Worm (Caenorhabditis elegans) whole organism, L1 larva: Measurements from ENCODE around the gene Y37D8A.16.

Experiments used
- C04F5.9 ChIP-seq: sonication (generic microtip); optimal IDR thresholded peaks from 2 replicates; lab custom pipeline; 2016; ENCODE audit warnings: missing genetic modification characterization, missing compliant biosample characterization
- C16A3.4 ChIP-seq: fragments of 150-350 bp; optimal IDR thresholded peaks from 2 replicates; lab custom pipeline; 2014; ENCODE audit warnings: missing biosample characterization, missing genetic modification characterization
- alr-1 ChIP-seq: fragments of 200-800 bp; sonication (Bioruptor generic); optimal IDR thresholded peaks from 2 replicates; lab custom pipeline; 2018; ENCODE audit warnings: borderline replicate concordance, mild to moderate bottlenecking, missing genetic modification characterization, missing compliant biosample characterization
- ceh-63 ChIP-seq: fragments of 200-800 bp; sonication (Bioruptor generic); optimal IDR thresholded peaks from 2 replicates; lab custom pipeline; 2018; ENCODE audit warnings: mild to moderate bottlenecking, missing genetic modification characterization, missing compliant biosample characterization
- ceh-82 ChIP-seq, 3 experiments: fragments of 150-350 bp in 1 of 3; sonication (generic microtip) in 2 of 3; optimal IDR thresholded peaks; 2 replicates each; lab custom pipeline; 2014 to 2017; ENCODE audit warnings: missing biosample characterization in 3 of 3, missing genetic modification characterization in 3 of 3
- ceh-88 ChIP-seq: fragments of 200-800 bp; sonication (Bioruptor generic); IDR thresholded peaks from 2 replicates; pipeline ENCODE4 v1.3.6; 2022; ENCODE audit warnings: missing genetic modification characterization, missing compliant biosample characterization
- ces-1 ChIP-seq: fragments of 150-350 bp; optimal IDR thresholded peaks from 2 replicates; lab custom pipeline; 2014; ENCODE audit warnings: missing biosample characterization, missing genetic modification reagents, missing genetic modification characterization
- egl-13 ChIP-seq: sonication (generic microtip); optimal IDR thresholded peaks from 2 replicates; lab custom pipeline; 2016; ENCODE audit warnings: missing genotype, missing genetic modification reagents, missing genetic modification characterization, missing compliant biosample characterization
- egl-27 ChIP-seq, 2 experiments: fragments of 150-350 bp in 1 of 2; sonication (generic microtip); optimal IDR thresholded peaks; 3 replicates each; lab custom pipeline; 2017 to 2018; ENCODE audit warnings: missing biosample characterization in 2 of 2, missing genetic modification characterization in 2 of 2, missing genetic modification reagents in 2 of 2
- elt-3 ChIP-seq, 6 experiments: fragments of 150-350 bp in 1 of 6; sonication (generic microtip); optimal IDR thresholded peaks; 2 replicates each; lab custom pipeline; 2017 to 2018; ENCODE audit warnings: missing biosample characterization in 6 of 6, missing genetic modification characterization in 6 of 6, inconsistent platforms in 1 of 6
- ets-5 ChIP-seq: fragments of 200-800 bp; sonication (Bioruptor generic); IDR thresholded peaks from 2 replicates; pipeline ENCODE4 v1.3.6; 2022; ENCODE audit warnings: missing genetic modification characterization, missing compliant biosample characterization
- fkh-10 ChIP-seq: sonication (generic microtip); optimal IDR thresholded peaks from 2 replicates; lab custom pipeline; 2017; ENCODE audit warnings: missing biosample characterization, missing genetic modification reagents, missing genetic modification characterization
- fkh-4 ChIP-seq: sonication (generic microtip); optimal IDR thresholded peaks from 2 replicates; lab custom pipeline; 2016; ENCODE audit warnings: missing compliant biosample characterization, missing genetic modification characterization, borderline replicate concordance
- fkh-8 ChIP-seq: sonication (generic microtip); optimal IDR thresholded peaks from 2 replicates; lab custom pipeline; 2016; ENCODE audit warnings: mild to moderate bottlenecking, missing genetic modification characterization, missing compliant biosample characterization
- grh-1 ChIP-seq: fragments of 200-800 bp; sonication (Bioruptor generic); IDR thresholded peaks from 2 replicates; pipeline ENCODE4 v1.3.6; 2022; ENCODE audit warnings: missing genetic modification reagents, missing genetic modification characterization, missing compliant biosample characterization
- hpl-2 ChIP-seq: fragments of 150-350 bp; optimal IDR thresholded peaks from 2 replicates; lab custom pipeline; 2014; ENCODE audit warnings: missing biosample characterization, missing genetic modification reagents, missing genetic modification characterization
- jun-1 ChIP-seq: fragments of 150-350 bp; optimal IDR thresholded peaks from 2 replicates; lab custom pipeline; 2014; ENCODE audit warnings: missing biosample characterization, missing genetic modification reagents, missing genetic modification characterization
- lin-15B ChIP-seq: fragments of 150-350 bp; sonication (generic microtip); optimal IDR thresholded peaks from 3 replicates; lab custom pipeline; 2014; ENCODE audit warnings: missing biosample characterization, missing genetic modification characterization
- lir-3 ChIP-seq: sonication (generic microtip); optimal IDR thresholded peaks from 2 replicates; lab custom pipeline; 2016; ENCODE audit warnings: mild to moderate bottlenecking, missing genetic modification characterization, moderate library complexity, missing compliant biosample characterization; ENCODE audit not compliant: poor library complexity
- mab-9 ChIP-seq: fragments of 200-800 bp; sonication (Bioruptor generic); IDR thresholded peaks from 2 replicates; pipeline ENCODE4 v1.3.6; 2022; ENCODE audit warnings: missing genetic modification reagents, missing genetic modification characterization, missing compliant biosample characterization
- nhr-12 ChIP-seq: sonication (generic microtip); optimal IDR thresholded peaks from 2 replicates; lab custom pipeline; 2017; ENCODE audit warnings: missing biosample characterization, missing genetic modification characterization
- nhr-20 ChIP-seq: sonication (generic microtip); optimal IDR thresholded peaks from 2 replicates; lab custom pipeline; 2016; ENCODE audit warnings: mild to moderate bottlenecking, missing genetic modification characterization, missing compliant biosample characterization
- nhr-76 ChIP-seq: sonication (generic microtip); optimal IDR thresholded peaks from 2 replicates; lab custom pipeline; 2017; ENCODE audit warnings: missing biosample characterization, missing genetic modification characterization
- nhr-77 ChIP-seq: fragments of 150-350 bp; optimal IDR thresholded peaks from 2 replicates; lab custom pipeline; 2014; ENCODE audit warnings: missing biosample characterization, missing genetic modification characterization
- nhr-84 ChIP-seq: sonication (generic microtip); optimal IDR thresholded peaks from 2 replicates; lab custom pipeline; 2017; ENCODE audit warnings: missing biosample characterization, missing genetic modification characterization
- nhr-85 ChIP-seq: sonication (generic microtip); peaks from one replicate; lab custom pipeline; 2016; ENCODE audit warnings: missing genetic modification characterization, inconsistent platforms, missing compliant biosample characterization
- pax-3 ChIP-seq: fragments of 200-800 bp; sonication (Bioruptor generic); optimal IDR thresholded peaks from 2 replicates; lab custom pipeline; 2018; ENCODE audit warnings: mild to moderate bottlenecking, missing genetic modification characterization, moderate library complexity, missing compliant biosample characterization
- skn-1 ChIP-seq: fragments of 150-350 bp; optimal IDR thresholded peaks from 2 replicates; lab custom pipeline; 2014; ENCODE audit warnings: missing biosample characterization, missing genetic modification characterization
- sup-37 ChIP-seq: fragments of 200-800 bp; sonication (Bioruptor generic); optimal IDR thresholded peaks from 2 replicates; lab custom pipeline; 2018; ENCODE audit warnings: mild to moderate bottlenecking, missing genetic modification characterization, missing compliant biosample characterization
- unc-62 ChIP-seq: fragments of 150-350 bp; optimal IDR thresholded peaks from 2 replicates; lab custom pipeline; 2014; ENCODE audit warnings: missing biosample characterization, missing genetic modification reagents, missing genetic modification characterization
- unc-98 ChIP-seq: fragments of 200-800 bp; sonication (Bioruptor generic); IDR thresholded peaks from 2 replicates; pipeline ENCODE4 v1.3.6; 2022; ENCODE audit warnings: missing genetic modification characterization, missing compliant biosample characterization
- ztf-11 ChIP-seq, 2 experiments: sonication (generic microtip); optimal IDR thresholded peaks; 2 replicates each; lab custom pipeline; 2016 to 2017; ENCODE audit warnings: missing genetic modification characterization in 2 of 2, missing biosample characterization in 1 of 2, missing compliant biosample characterization in 1 of 2

Gene Y37D8A.16

ce11 chrIII:12894207-12894606 lies 24.3 kb downstream of the Y37D8A.16 start:
- TF ChIP-seq lin-15B (tag; lab: Kevin White, UChicago) = no peak
- TF ChIP-seq ztf-11 (tag; optimal IDR thresholded peaks at IDR 0.05; lab: Kevin White, UChicago) = peak in 1 of 2 experiments; percentile 56

DNA sequence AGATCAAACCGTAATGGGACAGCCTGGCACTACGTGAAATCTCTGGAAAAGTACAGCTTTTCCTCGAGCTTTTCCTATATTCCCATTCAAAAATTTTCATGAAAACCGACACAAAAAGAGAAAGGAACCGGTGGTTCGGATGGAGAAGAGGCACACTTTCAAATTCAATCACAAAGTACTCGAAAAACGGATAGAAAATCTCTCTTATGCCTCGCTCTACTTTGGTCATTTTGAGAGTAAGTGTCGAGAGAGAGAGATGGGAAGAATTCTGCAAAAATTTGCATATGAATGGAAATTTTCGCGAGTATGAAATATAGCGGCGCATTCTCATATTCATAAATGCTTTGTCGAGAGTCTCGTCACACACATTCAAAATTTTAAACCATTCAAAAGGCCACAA lies 25.7 kb downstream of the Y37D8A.16 start:
- TF ChIP-seq fkh-10 = peak; percentile 63
- no peak for TF ChIP-seq lin-15B (tag; lab: Kevin White, UChicago)
- TF ChIP-seq egl-13 = no peak
- TF ChIP-seq, all 84 proteins: peak for 1

ce11 chrIII:12891580-12891979 lies 26.9 kb downstream of the Y37D8A.16 start, which contains the start of the genes Y37D8A.29 and unc-71:
TSS of gene Y37D8A.29 (minus strand) at chrIII:12891680.
TSS of gene unc-71 (minus strand) at chrIII:12891738.
- TF ChIP-seq nhr-77 (tag; lab: Kevin White, UChicago) (no peak), mab-9 (GFP tag; lab: Robert Waterston, UW) (no peak), jun-1 (tag; lab: Kevin White, UChicago) (no peak), fkh-8 (no peak), nhr-12 (no peak), nhr-76 (tag; lab: Kevin White, UChicago) (no peak), pax-3 (tag; lab: Kevin White, UChicago) (no peak), ets-5 (GFP tag; lab: Robert Waterston, UW) (no peak), lir-3 (tag; lab: Kevin White, UChicago) (no peak), C04F5.9 (tag; lab: Kevin White, UChicago) (no peak), ceh-82 (tag; optimal IDR thresholded peaks at IDR 0.05; lab: Kevin White, UChicago) (no peak), ztf-11 (tag; optimal IDR thresholded peaks at IDR 0.05; lab: Kevin White, UChicago) (no peak)

DNA sequence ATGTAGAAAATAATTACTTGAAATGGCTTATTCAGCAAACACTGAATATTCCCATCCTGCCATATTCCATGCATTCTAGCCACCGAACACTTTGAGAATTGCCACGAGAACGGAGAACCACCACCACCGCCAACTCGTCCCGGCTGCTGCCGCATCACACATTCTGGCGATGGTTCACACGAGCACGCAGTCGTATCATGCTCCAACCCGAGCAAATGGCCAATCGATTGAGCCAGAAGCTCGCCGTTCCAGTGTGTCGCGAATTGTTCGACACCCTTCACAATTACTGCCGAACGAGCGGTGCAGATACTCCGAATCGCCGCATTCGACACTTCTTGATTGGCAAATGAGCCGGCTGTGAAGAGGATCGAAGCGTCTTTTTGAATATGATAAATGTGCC lies 33.3 kb downstream of the Y37D8A.16 start:
- TF ChIP-seq ceh-88 (GFP tag; lab: Robert Waterston, UW) (no peak), ces-1 (no peak), nhr-85 (no peak), skn-1 (tag; lab: Kevin White, UChicago) (no peak), pax-3 (tag; lab: Kevin White, UChicago) (no peak), alr-1 (no peak), fkh-4 (tag; lab: Kevin White, UChicago) (no peak), egl-13 (no peak), nhr-84 (tag; lab: Kevin White, UChicago) (no peak), nhr-20 (tag; lab: Kevin White, UChicago) (no peak), unc-62 (GFP tag; lab: Kevin White, UChicago) (no peak)

ce11 chrIII:12880704-12881103 lies 37.8 kb downstream of the Y37D8A.16 start:
- TF ChIP-seq egl-27 (tag; optimal IDR thresholded peaks at IDR 0.05; lab: Kevin White, UChicago) (no peak), ceh-63 (no peak), C16A3.4 (tag; lab: Kevin White, UChicago) (no peak), grh-1 (GFP tag; lab: Robert Waterston, UW) (no peak)

DNA sequence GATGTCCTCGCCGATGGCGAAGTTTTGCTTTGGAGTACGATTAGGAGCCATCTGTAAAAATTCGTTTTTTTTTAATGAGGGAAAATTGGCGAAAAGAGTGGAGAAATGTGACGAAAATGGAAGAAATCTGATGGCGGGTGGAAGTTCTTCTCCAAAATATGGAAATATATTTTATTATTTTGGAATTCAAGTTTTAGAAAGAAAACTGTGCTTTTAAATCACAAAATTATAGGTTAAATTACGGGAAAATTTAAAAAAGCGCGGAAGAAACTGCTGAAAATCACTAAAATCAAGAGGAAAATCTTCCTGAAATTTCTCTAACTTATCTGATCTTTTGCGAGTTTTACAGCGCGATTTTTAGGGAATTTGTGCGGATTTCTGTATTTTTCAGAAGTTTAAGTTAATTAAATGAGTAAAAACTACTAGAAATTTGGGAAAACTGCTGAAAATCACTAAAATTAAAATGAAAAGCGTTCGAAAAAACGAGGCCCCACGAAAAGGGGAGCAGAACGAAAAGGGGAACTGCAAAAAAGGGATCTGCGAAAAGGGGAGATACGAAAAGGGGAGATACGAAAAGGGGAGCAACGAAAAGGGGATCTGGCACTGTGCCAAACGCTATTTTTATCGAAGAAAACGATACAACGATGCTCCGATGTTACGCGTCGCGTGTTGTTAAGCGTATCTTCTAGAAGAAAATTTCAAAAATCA lies 40.8 kb downstream of the Y37D8A.16 start, which contains the start of the genes cec-7 and enu-3.5:
TSS of gene cec-7 (minus strand) at position 51 of the 708 bp plus-strand sequence.
TSS of gene enu-3.5 (plus strand) at position 670 of the 708 bp plus-strand sequence.
- TF ChIP-seq nhr-76 (tag; lab: Kevin White, UChicago) (no peak), hpl-2 (GFP tag; lab: Kevin White, UChicago) (no peak), ceh-88 (GFP tag; lab: Robert Waterston, UW) (no peak), elt-3 (tag; optimal IDR thresholded peaks at IDR 0.05; lab: Kevin White, UChicago) (no peak), nhr-84 (tag; lab: Kevin White, UChicago) (no peak), sup-37 (GFP tag; lab: Kevin White, UChicago) (no peak), unc-98 (0 out of 2 replicates have a peak, but pooled peaks have one; percentile 13)
